Fruit fly (Drosophila melanogaster): ENCODE measurements around the gene CG44013.

dm6 chr3R:15480068-15480467 lies 29.6 kb downstream of the CG44013 start:
- TF ChIP-seq Myc (optimal IDR thresholded peaks at IDR 0.05) = no peak
- no peak for TF ChIP-seq psq (optimal IDR thresholded peaks at IDR 0.05)

Measured in Kc167 (cell line).